Fruit fly (Drosophila melanogaster): ENCODE results near the gene Rad60.

DNA sequence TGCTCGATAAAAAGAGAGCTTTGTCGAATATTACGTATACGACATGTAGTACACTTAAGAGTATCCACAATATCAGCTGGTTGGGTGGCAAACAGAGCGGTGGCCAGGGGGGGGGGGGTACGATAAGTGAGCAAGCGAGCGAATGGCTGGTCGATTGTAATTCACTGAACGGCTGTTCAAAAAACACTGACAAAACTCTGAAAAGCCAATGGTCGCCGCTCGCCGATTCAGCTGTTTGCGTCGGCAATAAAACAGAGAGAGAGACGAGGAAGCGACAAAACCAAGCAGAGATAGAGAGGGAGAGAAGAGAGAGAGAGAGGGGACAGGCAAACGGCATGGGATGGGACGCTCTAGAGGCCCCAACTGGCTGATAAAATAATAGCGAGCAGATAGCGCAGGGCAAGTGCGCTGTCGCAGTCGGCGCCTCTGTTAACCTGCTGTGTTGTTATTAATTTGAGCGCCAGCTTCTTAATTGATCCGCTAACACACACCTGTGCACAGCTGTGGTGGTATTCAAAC lies 24.7 kb downstream of the Rad60 start, which contains the start of gene cnc:
- no peak for TF ChIP-seq ttk (optimal IDR thresholded peaks at IDR 0.05)
- no peak for TF ChIP-seq psq (optimal IDR thresholded peaks at IDR 0.05)
- TF ChIP-seq insv (optimal IDR thresholded peaks at IDR 0.05): no peak
- TF ChIP-seq Sin3A (optimal IDR thresholded peaks at IDR 0.05): no peak
